Worm (Caenorhabditis elegans): Measurements from ENCODE around the gene K02E7.4.

The K02E7.4 gene

ce11 chrII:1091706-1092105 is 19.5 kb downstream of the K02E7.4 start, which contains the start of gene snf-3:
snf-3 (plus strand) TSS chrII:1092006.
- TF ChIP-seq hlh-8 (tag; optimal IDR thresholded peaks at IDR 0.05) (no peak), pag-3 (tag; optimal IDR thresholded peaks at IDR 0.05; ENCODE audit: borderline replicate concordance) (no peak), hlh-30 (tag; optimal IDR thresholded peaks at IDR 0.05; ENCODE audit: insufficient read depth) (no peak), ahr-1 (tag; optimal IDR thresholded peaks at IDR 0.05) (no peak), pros-1 (tag; optimal IDR thresholded peaks at IDR 0.05) (no peak), ceh-14 (tag; optimal IDR thresholded peaks at IDR 0.05) (no peak), ceh-19 (GFP tag; optimal IDR thresholded peaks at IDR 0.05) (no peak), ceh-22 (tag; optimal IDR thresholded peaks at IDR 0.05) (no peak), ceh-6 (GFP tag; optimal IDR thresholded peaks at IDR 0.05) (no peak), pax-1 (tag; optimal IDR thresholded peaks at IDR 0.05) (no peak), K02D7.2 (tag; optimal IDR thresholded peaks at IDR 0.05) (no peak), pha-4 (tag; optimal IDR thresholded peaks at IDR 0.05) (no peak), pat-9 (tag; optimal IDR thresholded peaks at IDR 0.05) (no peak), syd-9 (tag; optimal IDR thresholded peaks at IDR 0.05) (no peak), Y22D7AL.16 (tag; optimal IDR thresholded peaks at IDR 0.05) (no peak), F13H6.1 (tag; optimal IDR thresholded peaks at IDR 0.05) (no peak), pqm-1 (tag; optimal IDR thresholded peaks at IDR 0.05) (no peak)

ce11 chrII:1100719-1101118 is 28.5 kb downstream of the K02E7.4 start, which contains the start of gene pho-14:
pho-14 (minus strand) TSS chrII:1100819.
- TF ChIP-seq ref-2 (tag; optimal IDR thresholded peaks at IDR 0.05) (no peak), unc-3 (GFP tag; conservative IDR thresholded peaks at IDR 0.05) (no peak), unc-3 (tag; optimal IDR thresholded peaks at IDR 0.05) (no peak), gmeb-2 (tag; optimal IDR thresholded peaks at IDR 0.05) (no peak), pat-9 (tag; optimal IDR thresholded peaks at IDR 0.05) (no peak), unc-86 (tag; optimal IDR thresholded peaks at IDR 0.05) (no peak), unc-42 (tag; optimal IDR thresholded peaks at IDR 0.05) (no peak), hlh-15 (tag; optimal IDR thresholded peaks at IDR 0.05) (no peak), nhr-232 (tag; optimal IDR thresholded peaks at IDR 0.05) (no peak), ama-1 (optimal IDR thresholded peaks at IDR 0.05) (no peak), sox-4 (tag; optimal IDR thresholded peaks at IDR 0.05) (no peak), nhr-11 (tag; optimal IDR thresholded peaks at IDR 0.05) (no peak), T23F11.4 (GFP tag; optimal IDR thresholded peaks at IDR 0.05) (no peak), unc-55 (GFP tag; optimal IDR thresholded peaks at IDR 0.05) (no peak), pha-4 (tag; optimal IDR thresholded peaks at IDR 0.05) (no peak), tbx-2 (tag; optimal IDR thresholded peaks at IDR 0.05) (no peak), ceh-9 (tag; optimal IDR thresholded peaks at IDR 0.05) (no peak), ttx-3 (tag; optimal IDR thresholded peaks at IDR 0.05) (no peak), dmd-4 (tag; optimal IDR thresholded peaks at IDR 0.05; ENCODE audit: borderline replicate concordance) (no peak), elt-4 (tag; optimal IDR thresholded peaks at IDR 0.05) (no peak)

- TF ChIP-seq ceh-48 (tag; optimal IDR thresholded peaks at IDR 0.05) (no peak), syd-9 (tag; optimal IDR thresholded peaks at IDR 0.05) (no peak), lim-6 (tag; optimal IDR thresholded peaks at IDR 0.05) (no peak), ama-1 (optimal IDR thresholded peaks at IDR 0.05) (no peak), elt-4 (tag; optimal IDR thresholded peaks at IDR 0.05) (no peak), dve-1 (tag; optimal IDR thresholded peaks at IDR 0.05) (no peak), ceh-34 (tag; optimal IDR thresholded peaks at IDR 0.05) (no peak), elt-2 (tag; optimal IDR thresholded peaks at IDR 0.05) (no peak), unc-86 (tag; optimal IDR thresholded peaks at IDR 0.05) (no peak), madf-2 (tag; optimal IDR thresholded peaks at IDR 0.05) (no peak), tbx-2 (tag; optimal IDR thresholded peaks at IDR 0.05) (no peak), ceh-31 (tag; optimal IDR thresholded peaks at IDR 0.05) (no peak), tbx-7 (tag; optimal IDR thresholded peaks at IDR 0.05) (no peak), sdc-2 (tag; optimal IDR thresholded peaks at IDR 0.05) (no peak)
Measured at ce11 chrII:1101413-1101812, 29.2 kb downstream of the K02E7.4 start.

All from whole organism, late embryonic.